Worm (Caenorhabditis elegans) whole organism, midembryonic: ENCODE measurements around the gene ZK813.1.

Experiments used
- T22C8.4 ChIP-seq: fragments of 200-800 bp; sonication (Bioruptor generic); IDR thresholded peaks from 2 replicates; pipeline ENCODE4 v1.3.6; 2022; ENCODE audit warnings: missing genetic modification characterization, missing compliant biosample characterization
- flt-1 ChIP-seq: fragments of 200-800 bp; sonication (Bioruptor generic); IDR thresholded peaks from 2 replicates; pipeline ENCODE4 v1.3.6; 2022; ENCODE audit warnings: missing genetic modification characterization, missing compliant biosample characterization
- klf-2 ChIP-seq: fragments of 200-800 bp; sonication (Bioruptor generic); conservative IDR thresholded peaks from 2 replicates; pipeline ENCODE4 v1.3.6; 2022; ENCODE audit warnings: missing genetic modification reagents, missing genetic modification characterization, missing compliant biosample characterization

- TF ChIP-seq klf-2 (GFP tag; lab: Robert Waterston, UW) (no peak), T22C8.4 (GFP tag; lab: Robert Waterston, UW) (no peak), flt-1 (GFP tag; lab: Robert Waterston, UW) (no peak)
Measured at ce11 chrX:3462086-3462485, 16.0 kb downstream of the ZK813.1 start.
